Worm (Caenorhabditis elegans) whole organism, L3 larva: ENCODE measurements around the gene F46C5.4.

ENCODE experiments used
- aly-2 ChIP-seq: fragments of 150-350 bp; optimal IDR thresholded peaks from 2 replicates; lab custom pipeline; 2014; ENCODE audit warnings: missing biosample characterization, missing genetic modification characterization
- ceh-9 ChIP-seq: sonication (generic microtip); optimal IDR thresholded peaks from 2 replicates; lab custom pipeline; 2018; ENCODE audit warnings: missing biosample characterization, missing genetic modification characterization
- elt-3 ChIP-seq, 3 experiments: fragments of 150-350 bp in 1 of 3; sonication (generic microtip) in 2 of 3; optimal IDR thresholded peaks; 2 replicates in 2 of 3; 4 replicates in 1 of 3; lab custom pipeline; 2014 to 2017; ENCODE audit warnings: missing biosample characterization in 3 of 3, missing genetic modification characterization in 3 of 3
- fkh-10 ChIP-seq: sonication (generic microtip); optimal IDR thresholded peaks from 2 replicates; lab custom pipeline; 2017; ENCODE audit warnings: missing biosample characterization, missing genetic modification reagents, missing genetic modification characterization
- jun-1 ChIP-seq: fragments of 150-350 bp; optimal IDR thresholded peaks from 2 replicates; lab custom pipeline; 2014; ENCODE audit warnings: missing biosample characterization, missing genetic modification reagents, missing genetic modification characterization
- lin-39 ChIP-seq: fragments of 150-350 bp; optimal IDR thresholded peaks from 2 replicates; lab custom pipeline; 2018; ENCODE audit warnings: missing biosample characterization, missing genetic modification reagents, missing genetic modification characterization
- nfya-1 ChIP-seq: sonication (generic microtip); optimal IDR thresholded peaks from 2 replicates; lab custom pipeline; 2017; ENCODE audit warnings: missing genetic modification characterization, mild to moderate bottlenecking, missing compliant biosample characterization, antibody characterized with exemption, moderate library complexity; ENCODE audit not compliant: insufficient read depth
- nhr-237 ChIP-seq: fragments of 150-350 bp; optimal IDR thresholded peaks from 2 replicates; lab custom pipeline; 2014; ENCODE audit warnings: missing biosample characterization, missing genetic modification characterization
- nhr-76 ChIP-seq: fragments of 150-350 bp; sonication (generic microtip); optimal IDR thresholded peaks from 5 replicates; lab custom pipeline; 2014; ENCODE audit warnings: missing biosample characterization, missing genetic modification characterization
- nhr-77 ChIP-seq: fragments of 150-350 bp; optimal IDR thresholded peaks from 2 replicates; lab custom pipeline; 2014; ENCODE audit warnings: missing biosample characterization, missing genetic modification characterization
- skn-1 ChIP-seq: fragments of 150-350 bp; optimal IDR thresholded peaks from 2 replicates; lab custom pipeline; 2014; ENCODE audit warnings: missing biosample characterization, missing genetic modification characterization
- unc-39 ChIP-seq: sonication (generic microtip); optimal IDR thresholded peaks from 4 replicates; lab custom pipeline; 2017; ENCODE audit warnings: missing biosample characterization, missing genetic modification characterization
- unc-62 ChIP-seq: fragments of 150-350 bp; sonication (generic microtip); optimal IDR thresholded peaks from 4 replicates; lab custom pipeline; 2014; ENCODE audit warnings: missing biosample characterization, missing genetic modification reagents, missing genetic modification characterization

ce11 chrII:8839025-8839424 is 3.1 kb downstream of the F46C5.4 start, which contains the start of gene F46C5.7:
- no peak for TF ChIP-seq elt-3 (tag; optimal IDR thresholded peaks at IDR 0.05; lab: Kevin White, UChicago)
- no peak for TF ChIP-seq nhr-237 (tag; lab: Kevin White, UChicago)
- no peak for TF ChIP-seq jun-1 (tag; lab: Kevin White, UChicago)
- TF ChIP-seq skn-1 (tag; lab: Kevin White, UChicago) = no peak
- TF ChIP-seq aly-2 (tag; lab: Kevin White, UChicago) = no peak
- no peak for TF ChIP-seq nhr-76 (tag; lab: Kevin White, UChicago)
- no peak for TF ChIP-seq lin-39
- TF ChIP-seq fkh-10 (GFP tag; lab: Kevin White, UChicago) = no peak
- TF ChIP-seq unc-39 (tag; lab: Kevin White, UChicago) = no peak
- no peak for TF ChIP-seq nhr-77
- TF ChIP-seq ceh-9 (tag; lab: Kevin White, UChicago) = no peak
- TF ChIP-seq unc-62 (GFP tag; lab: Kevin White, UChicago) = no peak
- no peak for TF ChIP-seq nfya-1 (tag; lab: Kevin White, UChicago)
